Worm (Caenorhabditis elegans) whole organism, late embryonic: ENCODE data around the gene F08F3.10.

Experiments
- K09A11.1 ChIP-seq: sonication (generic microtip); optimal IDR thresholded peaks from 2 replicates; lab custom pipeline; 2017; ENCODE audit warnings: antibody characterized with exemption, mild to moderate bottlenecking, missing genetic modification characterization, missing compliant biosample characterization; ENCODE audit not compliant: insufficient read depth
- T23F11.4 ChIP-seq: fragments of 200-800 bp; sonication (Bioruptor generic); optimal IDR thresholded peaks from 2 replicates; lab custom pipeline; 2018; ENCODE audit warnings: mild to moderate bottlenecking, missing genetic modification characterization, missing compliant biosample characterization
- Y22D7AL.16 ChIP-seq: sonication (generic microtip); optimal IDR thresholded peaks from 2 replicates; lab custom pipeline; 2016; ENCODE audit warnings: missing genetic modification characterization, missing compliant biosample characterization
- ahr-1 ChIP-seq: sonication (generic microtip); optimal IDR thresholded peaks from 2 replicates; lab custom pipeline; 2016; ENCODE audit warnings: missing genetic modification characterization, missing compliant biosample characterization
- ceh-14 ChIP-seq: sonication (generic microtip); optimal IDR thresholded peaks from 2 replicates; lab custom pipeline; 2016; ENCODE audit warnings: missing genotype, missing genetic modification characterization, missing compliant biosample characterization
- ceh-18 ChIP-seq: sonication (generic microtip); optimal IDR thresholded peaks from 2 replicates; lab custom pipeline; 2016; ENCODE audit warnings: missing genetic modification characterization, missing compliant biosample characterization
- ceh-22 ChIP-seq: sonication (generic microtip); optimal IDR thresholded peaks from 2 replicates; lab custom pipeline; 2017; ENCODE audit warnings: missing biosample characterization, missing genetic modification characterization
- ceh-24 ChIP-seq: sonication (generic microtip); optimal IDR thresholded peaks from 2 replicates; lab custom pipeline; 2016; ENCODE audit warnings: mild to moderate bottlenecking, missing genetic modification characterization, missing compliant biosample characterization
- ceh-30 ChIP-seq: fragments of 150-350 bp; optimal IDR thresholded peaks from 2 replicates; lab custom pipeline; 2014; ENCODE audit warnings: missing biosample characterization, missing genetic modification characterization
- ceh-31 ChIP-seq: sonication (generic microtip); optimal IDR thresholded peaks from 2 replicates; lab custom pipeline; 2016; ENCODE audit warnings: missing genetic modification characterization, missing compliant biosample characterization
- ceh-34 ChIP-seq: sonication (generic microtip); optimal IDR thresholded peaks from 2 replicates; lab custom pipeline; 2016; ENCODE audit warnings: mild to moderate bottlenecking, missing genetic modification characterization, missing compliant biosample characterization
- ceh-45 ChIP-seq: fragments of 200-800 bp; sonication (Bioruptor generic); IDR thresholded peaks from 2 replicates; pipeline ENCODE4 v1.3.6; 2022; ENCODE audit warnings: missing genetic modification reagents, missing genetic modification characterization, missing compliant biosample characterization
- ceh-9 ChIP-seq: sonication (generic microtip); optimal IDR thresholded peaks from 2 replicates; lab custom pipeline; 2016; ENCODE audit warnings: mild to moderate bottlenecking, missing genetic modification characterization, inconsistent platforms, missing compliant biosample characterization
- dve-1 ChIP-seq: sonication (generic microtip); optimal IDR thresholded peaks from 2 replicates; lab custom pipeline; 2017; ENCODE audit warnings: antibody characterized with exemption, mild to moderate bottlenecking, missing genetic modification characterization, missing compliant biosample characterization
- elt-2 ChIP-seq: sonication (generic microtip); optimal IDR thresholded peaks from 2 replicates; lab custom pipeline; 2016; ENCODE audit warnings: missing genetic modification reagents, missing genetic modification characterization, missing compliant biosample characterization
- fax-1 ChIP-seq: sonication (generic microtip); optimal IDR thresholded peaks from 2 replicates; lab custom pipeline; 2016; ENCODE audit warnings: missing genotype, missing genetic modification characterization, missing compliant biosample characterization
- fkh-10 ChIP-seq: fragments of 150-350 bp; optimal IDR thresholded peaks from 2 replicates; lab custom pipeline; 2014; ENCODE audit warnings: missing biosample characterization, missing genetic modification reagents, missing genetic modification characterization
- hlh-13 ChIP-seq: fragments of 200-800 bp; sonication (Bioruptor generic); optimal IDR thresholded peaks from 2 replicates; lab custom pipeline; 2018; ENCODE audit warnings: mild to moderate bottlenecking, missing genetic modification characterization, missing compliant biosample characterization
- hlh-30 ChIP-seq: sonication (generic microtip); optimal IDR thresholded peaks from 2 replicates; lab custom pipeline; 2017; ENCODE audit warnings: antibody characterized with exemption, missing genetic modification characterization, missing compliant biosample characterization; ENCODE audit not compliant: insufficient read depth
- hlh-6 ChIP-seq: sonication (generic microtip); optimal IDR thresholded peaks from 2 replicates; lab custom pipeline; 2016; ENCODE audit warnings: missing genotype, missing genetic modification characterization, missing compliant biosample characterization
- nfya-1 ChIP-seq: sonication (generic microtip); optimal IDR thresholded peaks from 2 replicates; lab custom pipeline; 2017; ENCODE audit warnings: missing genetic modification characterization, mild to moderate bottlenecking, missing compliant biosample characterization, antibody characterized with exemption, moderate library complexity
- nhr-232 ChIP-seq: sonication (generic microtip); optimal IDR thresholded peaks from 2 replicates; lab custom pipeline; 2016; ENCODE audit warnings: missing genetic modification characterization, missing compliant biosample characterization
- npax-4 ChIP-seq: sonication (generic microtip); optimal IDR thresholded peaks from 2 replicates; lab custom pipeline; 2016; ENCODE audit warnings: missing genetic modification characterization, missing compliant biosample characterization
- odd-2 ChIP-seq: sonication (generic microtip); optimal IDR thresholded peaks from 2 replicates; lab custom pipeline; 2017; ENCODE audit warnings: antibody characterized with exemption, mild to moderate bottlenecking, missing genetic modification characterization, missing compliant biosample characterization
- pat-9 ChIP-seq: fragments of 200-800 bp; sonication (Bioruptor generic); optimal IDR thresholded peaks from 2 replicates; lab custom pipeline; 2018; ENCODE audit warnings: mild to moderate bottlenecking, missing genetic modification characterization, moderate library complexity, missing compliant biosample characterization
- pha-2 ChIP-seq: sonication (generic microtip); optimal IDR thresholded peaks from 2 replicates; lab custom pipeline; 2017; ENCODE audit warnings: mild to moderate bottlenecking, missing genetic modification characterization, missing compliant biosample characterization
- pha-4 ChIP-seq: fragments of 150-350 bp; optimal IDR thresholded peaks from 2 replicates; lab custom pipeline; 2018; ENCODE audit warnings: missing biosample characterization, missing genetic modification reagents, missing genetic modification characterization
- ref-2 ChIP-seq: sonication (generic microtip); optimal IDR thresholded peaks from 2 replicates; lab custom pipeline; 2016; ENCODE audit warnings: missing genetic modification characterization, missing compliant biosample characterization
- sox-2 ChIP-seq: fragments of 200-800 bp; sonication (Bioruptor generic); IDR thresholded peaks from 2 replicates; pipeline ENCODE4 v1.3.6; 2022; ENCODE audit warnings: missing genetic modification reagents, missing genetic modification characterization, missing compliant biosample characterization
- tbx-7 ChIP-seq: sonication (generic microtip); optimal IDR thresholded peaks from 2 replicates; lab custom pipeline; 2016; ENCODE audit warnings: missing genotype, missing genetic modification characterization, missing compliant biosample characterization
- ttx-3 ChIP-seq: sonication (generic microtip); optimal IDR thresholded peaks from 2 replicates; lab custom pipeline; 2016; ENCODE audit warnings: missing genetic modification reagents, missing genetic modification characterization, missing compliant biosample characterization
- unc-55 ChIP-seq: sonication (generic microtip); optimal IDR thresholded peaks from 2 replicates; lab custom pipeline; 2017; ENCODE audit warnings: missing biosample characterization, missing genetic modification reagents, missing genetic modification characterization
- ztf-16 ChIP-seq: sonication (generic microtip); optimal IDR thresholded peaks from 2 replicates; lab custom pipeline; 2017; ENCODE audit warnings: missing genetic modification characterization, missing compliant biosample characterization

Gene F08F3.10

DNA sequence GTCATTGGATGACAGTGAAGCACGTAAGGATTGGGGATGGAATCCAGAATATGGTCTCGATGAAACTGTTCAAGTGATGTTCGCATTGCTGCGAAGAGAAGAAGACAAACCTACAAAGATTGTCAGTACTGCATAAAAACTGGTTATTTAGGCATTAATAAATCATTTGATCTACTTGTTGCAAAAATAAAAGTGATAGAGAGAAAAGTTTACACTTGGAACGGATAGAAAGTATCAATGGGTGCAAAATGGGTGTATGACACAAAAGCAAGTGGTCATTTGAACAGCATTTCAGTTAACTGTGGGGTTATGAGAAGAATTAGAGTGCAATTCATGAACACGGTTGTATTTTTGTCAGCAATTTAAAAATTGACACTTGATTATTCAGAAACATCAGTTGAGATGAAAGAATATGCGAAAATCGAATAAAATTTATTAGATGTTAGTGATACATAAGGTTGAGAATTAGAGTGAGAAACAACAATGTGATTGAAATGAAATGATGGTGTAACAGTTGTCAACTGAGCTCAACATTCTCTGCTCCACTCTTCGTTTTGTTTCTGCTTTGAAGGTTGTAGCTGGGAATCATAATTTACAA is at the start of gene F08F3.10:
F08F3.10 (plus strand) TSS at position 548 of the 598 bp plus-strand sequence.
- no peak for TF ChIP-seq ceh-30 (tag; lab: Kevin White, UChicago)
- no peak for TF ChIP-seq pha-2 (tag; lab: Kevin White, UChicago)
- TF ChIP-seq pat-9 (tag; lab: Kevin White, UChicago), result no peak
- no peak for TF ChIP-seq fkh-10

DNA sequence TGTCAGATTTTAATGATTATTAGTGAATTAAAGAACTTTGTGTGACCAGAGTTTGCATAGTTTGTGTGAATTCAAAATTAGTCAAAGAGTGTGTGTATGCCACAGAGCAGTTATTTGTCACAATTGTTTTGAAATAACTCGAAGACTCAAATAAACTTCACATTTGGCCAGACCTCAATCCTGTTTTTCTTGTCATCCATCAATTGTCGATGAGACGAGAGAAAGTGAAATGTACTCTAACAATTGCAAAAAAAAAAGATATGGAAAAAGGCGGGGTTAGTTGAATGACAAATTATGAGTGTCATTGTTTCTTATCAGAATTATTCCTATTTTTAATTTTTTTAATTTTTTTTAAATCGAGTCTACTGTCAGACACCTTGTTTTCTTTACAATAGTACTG is 48.3 kb upstream of the F08F3.10 start, which contains the start of gene T09D3.8:
T09D3.8 (plus strand) TSS at position 301 of the 400 bp plus-strand sequence.
- TF ChIP-seq ceh-24 (tag; lab: Kevin White, UChicago) (no peak), unc-55 (GFP tag; lab: Kevin White, UChicago) (no peak), ceh-45 (no peak), dve-1 (tag; lab: Kevin White, UChicago) (no peak), tbx-7 (tag; lab: Kevin White, UChicago) (no peak), ceh-18 (tag; lab: Kevin White, UChicago) (no peak), ceh-22 (tag; lab: Kevin White, UChicago) (no peak), nfya-1 (tag; lab: Kevin White, UChicago) (no peak), ceh-31 (tag; lab: Kevin White, UChicago) (no peak), ahr-1 (no peak), hlh-30 (tag; lab: Kevin White, UChicago) (no peak), ztf-16 (no peak), Y22D7AL.16 (tag; lab: Kevin White, UChicago) (no peak), npax-4 (tag; lab: Kevin White, UChicago) (no peak), ttx-3 (tag; lab: Kevin White, UChicago) (no peak), T23F11.4 (GFP tag; lab: Kevin White, UChicago) (no peak), ceh-14 (no peak), elt-2 (tag; lab: Kevin White, UChicago) (no peak)

DNA sequence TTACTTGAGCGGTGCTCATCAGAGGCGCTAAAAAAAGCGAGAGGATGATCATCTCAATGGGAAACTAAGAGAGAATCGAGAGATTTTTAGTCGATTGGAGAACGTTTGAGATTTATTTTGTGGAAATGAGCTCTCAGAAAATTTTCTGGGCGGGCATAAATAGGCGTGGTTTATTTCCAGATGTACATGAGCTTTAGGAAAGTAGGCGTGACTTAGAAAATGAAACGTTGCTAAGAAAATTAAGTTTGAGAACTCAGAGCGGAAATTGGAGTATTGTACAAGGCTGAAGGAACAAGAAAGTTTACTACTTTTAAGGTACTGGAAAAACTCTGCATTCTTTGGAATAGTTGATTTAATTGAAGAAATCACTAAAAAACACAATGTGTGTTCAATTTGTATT is 44.4 kb upstream of the F08F3.10 start, which contains the start of gene T09D3.9:
T09D3.9 (minus strand) TSS at position 101 of the 400 bp plus-strand sequence.
- TF ChIP-seq hlh-13 (no peak), pha-4 (tag; lab: Kevin White, UChicago) (no peak), nhr-232 (tag; lab: Kevin White, UChicago) (no peak), ceh-31 (tag; lab: Kevin White, UChicago) (no peak), ceh-14 (no peak), ceh-45 (no peak), sox-2 (GFP tag; lab: Robert Waterston, UW) (no peak), ceh-34 (tag; lab: Kevin White, UChicago) (no peak), tbx-7 (tag; lab: Kevin White, UChicago) (no peak)

DNA sequence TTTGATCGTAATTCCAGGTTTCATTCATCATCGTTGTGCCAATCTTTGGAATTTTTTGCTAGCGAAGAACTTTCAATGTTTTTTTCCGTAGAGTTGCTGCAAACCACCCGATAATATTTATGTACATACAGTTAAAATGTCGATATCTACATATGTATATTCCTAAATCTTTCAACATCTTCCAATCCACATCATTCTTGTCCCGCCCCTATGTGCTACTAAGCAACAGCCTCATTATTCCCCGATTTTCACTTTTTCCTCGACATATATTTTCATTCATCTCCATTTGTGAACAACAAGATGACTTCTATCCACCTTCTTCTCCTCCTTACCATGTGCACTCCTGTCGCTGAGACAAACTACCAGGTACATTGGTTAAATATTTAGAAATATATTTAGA is 41.0 kb upstream of the F08F3.10 start, which contains the start of gene C35A11.3:
C35A11.3 (plus strand) TSS at position 301 of the 400 bp plus-strand sequence.
- TF ChIP-seq hlh-30 (tag; lab: Kevin White, UChicago), result no peak
- no peak for TF ChIP-seq K09A11.1
- TF ChIP-seq fax-1 (tag; lab: Kevin White, UChicago), result no peak
- TF ChIP-seq odd-2 (tag; lab: Kevin White, UChicago), result no peak
- TF ChIP-seq ttx-3 (tag; lab: Kevin White, UChicago), result no peak
- TF ChIP-seq hlh-6 (tag; lab: Kevin White, UChicago), result no peak
- no peak for TF ChIP-seq ref-2 (tag; lab: Kevin White, UChicago)
- no peak for TF ChIP-seq ceh-9
- TF ChIP-seq, all 69 proteins: peak for 0
